Worm (Caenorhabditis elegans): ENCODE measurements around the gene snx-17.
A peak's percentile ranks its signal among the peaks of the same experiment; 100 is the strongest.

snx-17 gene

DNA sequence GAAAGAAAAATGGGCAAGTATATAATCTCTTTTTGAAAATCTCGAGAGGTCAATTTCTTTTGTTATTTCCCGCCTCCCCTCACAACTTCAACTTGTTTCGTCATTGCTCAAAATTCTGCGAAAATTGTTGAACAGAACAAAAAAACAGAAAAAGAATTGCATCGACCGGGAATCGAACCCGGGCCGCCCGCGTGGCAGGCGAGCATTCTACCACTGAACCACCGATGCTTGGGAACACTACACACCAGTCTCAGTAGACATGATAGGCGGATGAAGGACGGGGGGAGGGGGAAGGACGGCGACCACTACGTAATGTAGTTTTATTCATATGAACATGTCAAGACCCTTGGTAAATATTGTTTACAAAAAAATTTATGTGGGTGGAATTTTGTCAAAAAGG is 987 bp downstream of the snx-17 start (continued):
- TF ChIP-seq pax-3 (tag; optimal IDR thresholded peaks at IDR 0.05): peak; percentile 64
- TF ChIP-seq lir-3 (tag; optimal IDR thresholded peaks at IDR 0.05; ENCODE audit: poor library complexity): peak; percentile 30
- no peak for TF ChIP-seq efl-3 (GFP tag; optimal IDR thresholded peaks at IDR 0.05)
- TF ChIP-seq unc-130 (tag; optimal IDR thresholded peaks at IDR 0.05): peak; percentile 61
- no peak for TF ChIP-seq C34B4.2 (tag; optimal IDR thresholded peaks at IDR 0.05)
- peak; percentile 25 for TF ChIP-seq sup-37 (GFP tag; optimal IDR thresholded peaks at IDR 0.05)
- TF ChIP-seq mep-1 (tag; optimal IDR thresholded peaks at IDR 0.05): peak; percentile 64
- peak; percentile 82 for TF ChIP-seq lin-14 (GFP tag; optimal IDR thresholded peaks at IDR 0.05)
- peak; percentile 10 for TF ChIP-seq vab-15 (tag; optimal IDR thresholded peaks at IDR 0.05)
- TF ChIP-seq pqm-1 (tag; optimal IDR thresholded peaks at IDR 0.05): no peak

DNA sequence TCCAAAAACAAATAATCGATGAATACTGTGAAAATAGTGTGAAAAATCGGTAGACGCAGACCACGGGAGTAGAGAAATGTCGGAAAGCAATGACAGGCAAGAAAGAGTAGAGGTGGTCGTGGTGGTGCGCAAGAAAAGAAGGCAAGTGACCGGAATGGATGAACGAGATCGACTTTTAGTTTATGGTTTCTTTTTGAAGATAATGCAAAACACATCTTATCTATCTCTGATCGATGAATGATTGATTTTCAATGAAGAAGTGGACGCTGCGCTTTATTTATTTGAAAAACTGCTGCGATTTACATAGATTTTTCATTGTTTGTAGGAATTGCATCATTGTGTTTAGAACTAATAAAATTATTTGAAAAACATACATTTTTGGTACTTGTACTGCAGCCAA is 2.2 kb downstream of the snx-17 start:
- TF ChIP-seq Y116A8C.19 (tag; optimal IDR thresholded peaks at IDR 0.05; ENCODE audit: borderline replicate concordance) (no peak), nhr-76 (tag; optimal IDR thresholded peaks at IDR 0.05) (no peak), aly-2 (tag; optimal IDR thresholded peaks at IDR 0.05) (no peak), alr-1 (tag; optimal IDR thresholded peaks at IDR 0.05; ENCODE audit: borderline replicate concordance) (no peak), hpl-2 (GFP tag; optimal IDR thresholded peaks at IDR 0.05) (no peak), efl-1 (optimal IDR thresholded peaks at IDR 0.05) (no peak), efl-1 (GFP tag; optimal IDR thresholded peaks at IDR 0.05 in 1 of 2) (peak in 1 of 2 experiments; percentile 35), dpl-1 (GFP tag; optimal IDR thresholded peaks at IDR 0.05) (no peak), vab-15 (tag; optimal IDR thresholded peaks at IDR 0.05) (no peak), egl-13 (tag; optimal IDR thresholded peaks at IDR 0.05) (no peak), rnt-1 (tag; optimal IDR thresholded peaks at IDR 0.05) (peak; percentile 20), grh-1 (GFP tag; IDR thresholded peaks at IDR 0.05) (peak; percentile 20; the same call in 1 of the 2 replicates), nhr-84 (tag; optimal IDR thresholded peaks at IDR 0.05) (no peak), mep-1 (tag; optimal IDR thresholded peaks at IDR 0.05) (no peak), lin-14 (GFP tag; optimal IDR thresholded peaks at IDR 0.05) (peak; percentile 55), unc-98 (GFP tag; IDR thresholded peaks at IDR 0.05) (no peak), mdl-1 (tag; optimal IDR thresholded peaks at IDR 0.05) (no peak), pax-3 (tag; optimal IDR thresholded peaks at IDR 0.05) (no peak), C34B4.2 (tag; optimal IDR thresholded peaks at IDR 0.05) (no peak), lsy-2 (tag; optimal IDR thresholded peaks at IDR 0.05) (peak in 1 of 2 experiments; percentile 23), xbp-1 (tag; optimal IDR thresholded peaks at IDR 0.05) (no peak), nhr-71 (tag; optimal IDR thresholded peaks at IDR 0.05) (peak; percentile 56), ztf-4 (tag; optimal IDR thresholded peaks at IDR 0.05) (no peak), fos-1 (tag; optimal IDR thresholded peaks at IDR 0.05) (no peak), ceh-88 (GFP tag; IDR thresholded peaks at IDR 0.05) (no peak), unc-30 (tag; optimal IDR thresholded peaks at IDR 0.05) (no peak), tlp-1 (tag; optimal IDR thresholded peaks at IDR 0.05) (no peak), dsc-1 (tag; optimal IDR thresholded peaks at IDR 0.05) (no peak), unc-130 (tag; optimal IDR thresholded peaks at IDR 0.05) (no peak), hlh-17 (GFP tag; optimal IDR thresholded peaks at IDR 0.05; ENCODE audit: borderline replicate concordance) (no peak), ceh-8 (GFP tag; optimal IDR thresholded peaks at IDR 0.05) (no peak), pqm-1 (tag; optimal IDR thresholded peaks at IDR 0.05) (no peak), ztf-11 (tag; optimal IDR thresholded peaks at IDR 0.05) (no peak), lin-13 (GFP tag; optimal IDR thresholded peaks at IDR 0.05) (no peak), nhr-20 (tag; optimal IDR thresholded peaks at IDR 0.05) (peak; percentile 56), nhr-77 (tag; optimal IDR thresholded peaks at IDR 0.05) (no peak), lir-3 (tag; optimal IDR thresholded peaks at IDR 0.05; ENCODE audit: poor library complexity) (no peak), elt-2 (tag; optimal IDR thresholded peaks at IDR 0.05) (no peak), elt-3 (tag; optimal IDR thresholded peaks at IDR 0.05) (peak in 1 of 6 experiments; percentile 21), nhr-28 (tag; optimal IDR thresholded peaks at IDR 0.05) (no peak), nhr-85 (tag) (peak; percentile 95), skn-1 (tag; optimal IDR thresholded peaks at IDR 0.05) (no peak), egl-27 (tag; optimal IDR thresholded peaks at IDR 0.05) (no peak), C16A3.4 (tag; optimal IDR thresholded peaks at IDR 0.05) (no peak), sptf-1 (tag; optimal IDR thresholded peaks at IDR 0.05) (no peak), snpc-4 (tag; optimal IDR thresholded peaks at IDR 0.05) (no peak), efl-3 (GFP tag; optimal IDR thresholded peaks at IDR 0.05) (no peak), zag-1 (tag; optimal IDR thresholded peaks at IDR 0.05) (no peak), snu-23 (GFP tag; optimal IDR thresholded peaks at IDR 0.05) (peak; percentile 51)

Data from whole organism, L1 larva.